Fruit fly (Drosophila melanogaster) whole organism, adult: Measurements from ENCODE around the gene Gs1.
A peak's percentile ranks its signal among the peaks of the same experiment; 100 is the strongest.

Experiments
- CG11617 ChIP-seq: fragments of 200-800 bp; sonication (Bioruptor generic); optimal IDR thresholded peaks from 2 replicates; lab custom pipeline; 2017; ENCODE audit warnings: mild to moderate bottlenecking, missing biosample characterization, missing genetic modification reagents, missing genetic modification characterization
- CG12768 ChIP-seq: fragments of 200-800 bp; sonication (Bioruptor generic); optimal IDR thresholded peaks from 2 replicates; lab custom pipeline; 2017; ENCODE audit warnings: missing biosample characterization, missing genetic modification characterization, mild to moderate bottlenecking, moderate library complexity, missing genetic modification reagents
- CG14711 ChIP-seq: fragments of 200-800 bp; sonication (Bioruptor generic); optimal IDR thresholded peaks from 2 replicates; lab custom pipeline; 2018; ENCODE audit warnings: missing biosample characterization, mild to moderate bottlenecking, missing genetic modification characterization, moderate library complexity
- CG1620 ChIP-seq: fragments of 200-800 bp; sonication (Bioruptor generic); optimal IDR thresholded peaks from 2 replicates; lab custom pipeline; 2016; ENCODE audit warnings: missing biosample characterization, missing genetic modification characterization
- CG33017 ChIP-seq: fragments of 200-800 bp; sonication (Bioruptor generic); optimal IDR thresholded peaks from 2 replicates; lab custom pipeline; 2018; ENCODE audit warnings: missing biosample characterization, mild to moderate bottlenecking, missing genetic modification characterization, moderate library complexity
- CG5204 ChIP-seq: fragments of 200-800 bp; sonication (Bioruptor generic); optimal IDR thresholded peaks from 2 replicates; lab custom pipeline; 2016; ENCODE audit warnings: missing biosample characterization, missing genetic modification characterization
- CG7045 ChIP-seq: fragments of 200-800 bp; sonication (Bioruptor generic); optimal IDR thresholded peaks from 2 replicates; lab custom pipeline; 2017; ENCODE audit warnings: missing biosample characterization, mild to moderate bottlenecking, missing genetic modification characterization
- CG7101 ChIP-seq: fragments of 200-800 bp; sonication (Bioruptor generic); optimal IDR thresholded peaks from 2 replicates; lab custom pipeline; 2018; ENCODE audit warnings: missing biosample characterization, mild to moderate bottlenecking, missing genetic modification characterization, moderate library complexity
- Clk ChIP-seq: fragments of 200-800 bp; sonication (Bioruptor generic); optimal IDR thresholded peaks from 2 replicates; lab custom pipeline; 2017; ENCODE audit warnings: missing biosample characterization, missing genetic modification characterization
- Crg-1 ChIP-seq: fragments of 200-800 bp; sonication (Bioruptor generic); optimal IDR thresholded peaks from 2 replicates; lab custom pipeline; 2016; ENCODE audit warnings: missing biosample characterization, missing genetic modification characterization
- Hr96 ChIP-seq: fragments of 200-800 bp; sonication (Bioruptor generic); optimal IDR thresholded peaks from 2 replicates; lab custom pipeline; 2016; ENCODE audit warnings: missing biosample characterization, missing genetic modification characterization
- Mnt ChIP-seq: fragments of 200-800 bp; sonication (Bioruptor generic); optimal IDR thresholded peaks from 2 replicates; lab custom pipeline; 2016; ENCODE audit warnings: missing biosample characterization, mild to moderate bottlenecking, missing genetic modification characterization
- bab1 ChIP-seq: fragments of 200-800 bp; sonication (Bioruptor generic); optimal IDR thresholded peaks from 3 replicates; lab custom pipeline; 2019; ENCODE audit warnings: missing biosample characterization, mild to moderate bottlenecking, missing genetic modification characterization, moderate library complexity
- cic ChIP-seq: fragments of 200-800 bp; sonication (Bioruptor generic); optimal IDR thresholded peaks from 2 replicates; lab custom pipeline; 2017; ENCODE audit warnings: missing biosample characterization, mild to moderate bottlenecking, missing genetic modification characterization, moderate library complexity
- cnc ChIP-seq, 2 experiments: fragments of >200 bp; optimal IDR thresholded peaks; 2 replicates each; lab custom pipeline; 2017
- kay ChIP-seq: fragments of 200-800 bp; sonication (Bioruptor generic); peaks from one replicate; lab custom pipeline; 2016; ENCODE audit warnings: missing biosample characterization, missing genetic modification characterization, borderline replicate concordance
- ovo ChIP-seq: fragments of 200-800 bp; sonication (Bioruptor generic); optimal IDR thresholded peaks from 2 replicates; lab custom pipeline; 2016; ENCODE audit warnings: missing biosample characterization, missing genetic modification characterization
- pad ChIP-seq: fragments of 200-800 bp; sonication (Bioruptor generic); optimal IDR thresholded peaks from 3 replicates; lab custom pipeline; 2017; ENCODE audit warnings: missing biosample characterization, missing genetic modification characterization, mild to moderate bottlenecking, moderate library complexity, missing genetic modification reagents
- tj ChIP-seq: fragments of 200-800 bp; sonication (Bioruptor generic); optimal IDR thresholded peaks from 3 replicates; lab custom pipeline; 2017; ENCODE audit warnings: missing biosample characterization, mild to moderate bottlenecking, missing genetic modification characterization, moderate library complexity
- toe ChIP-seq: fragments of 200-800 bp; sonication (Bioruptor generic); optimal IDR thresholded peaks from 2 replicates; lab custom pipeline; 2016; ENCODE audit warnings: missing biosample characterization, missing genetic modification characterization

Gene Gs1

dm6 chr2L:110046-110445 lies 21.8 kb upstream of the Gs1 start:
- TF ChIP-seq CG7045 (GFP tag; lab: Kevin White, UChicago), result no peak
- no peak for TF ChIP-seq Clk (GFP tag; lab: Kevin White, UChicago)
- peak; percentile 99 for TF ChIP-seq tj (GFP tag; lab: Kevin White, UChicago)

dm6 chr2L:114429-114828 lies 17.4 kb upstream of the Gs1 start, which contains the start of gene ND-15:
Gene ND-15, plus strand, starts transcription at chr2L:114726.
- peak; percentile 88 for TF ChIP-seq ovo (GFP tag; lab: Kevin White, UChicago)
- peak; percentile 72 for TF ChIP-seq bab1 (GFP tag; lab: Kevin White, UChicago)
- TF ChIP-seq kay (GFP tag; lab: Kevin White, UChicago), result peak; percentile 11
- no peak for TF ChIP-seq Crg-1 (GFP tag; lab: Kevin White, UChicago)
- TF ChIP-seq pad (GFP tag; lab: Kevin White, UChicago), result no peak
- TF ChIP-seq tj (GFP tag; lab: Kevin White, UChicago), result peak; percentile 21
- no peak for TF ChIP-seq CG11617 (GFP tag; lab: Kevin White, UChicago)

dm6 chr2L:116388-116787 lies 15.5 kb upstream of the Gs1 start, which contains the start of gene CG13694:
Gene CG13694, minus strand, starts transcription at chr2L:116488.
- TF ChIP-seq CG14711 (tag; lab: Kevin White, UChicago) (no peak), CG7045 (GFP tag; lab: Kevin White, UChicago) (no peak), Mnt (GFP tag; lab: Kevin White, UChicago) (no peak), bab1 (GFP tag; lab: Kevin White, UChicago) (no peak), tj (GFP tag; lab: Kevin White, UChicago) (no peak), Clk (GFP tag; lab: Kevin White, UChicago) (no peak), toe (GFP tag; lab: Kevin White, UChicago) (no peak), CG33017 (tag; lab: Kevin White, UChicago) (no peak), CG11617 (GFP tag; lab: Kevin White, UChicago) (no peak), cnc (optimal IDR thresholded peaks at IDR 0.05; lab: Kevin White, UChicago) (no peak), ovo (GFP tag; lab: Kevin White, UChicago) (no peak), CG12768 (GFP tag; lab: Kevin White, UChicago) (no peak)

dm6 chr2L:117750-118149 lies 14.1 kb upstream of the Gs1 start:
- TF ChIP-seq cic (GFP tag; lab: Kevin White, UChicago) (no peak), toe (GFP tag; lab: Kevin White, UChicago) (no peak), ovo (GFP tag; lab: Kevin White, UChicago) (peak; percentile 1), Crg-1 (GFP tag; lab: Kevin White, UChicago) (no peak), CG11617 (GFP tag; lab: Kevin White, UChicago) (no peak), kay (GFP tag; lab: Kevin White, UChicago) (peak; percentile 2), cnc (optimal IDR thresholded peaks at IDR 0.05; lab: Kevin White, UChicago) (no peak), bab1 (GFP tag; lab: Kevin White, UChicago) (no peak), CG7101 (tag; lab: Kevin White, UChicago) (no peak), Clk (GFP tag; lab: Kevin White, UChicago) (no peak), Hr96 (GFP tag; lab: Kevin White, UChicago) (no peak), CG33017 (tag; lab: Kevin White, UChicago) (no peak), tj (GFP tag; lab: Kevin White, UChicago) (no peak), CG12768 (GFP tag; lab: Kevin White, UChicago) (no peak), CG14711 (tag; lab: Kevin White, UChicago) (no peak), CG5204 (no peak), CG7045 (GFP tag; lab: Kevin White, UChicago) (no peak)

- TF ChIP-seq CG7045 (GFP tag; lab: Kevin White, UChicago) (no peak), CG14711 (tag; lab: Kevin White, UChicago) (no peak), CG12768 (GFP tag; lab: Kevin White, UChicago) (peak; percentile 54), Mnt (GFP tag; lab: Kevin White, UChicago) (no peak), CG11617 (GFP tag; lab: Kevin White, UChicago) (no peak), CG5204 (no peak), pad (GFP tag; lab: Kevin White, UChicago) (no peak), toe (GFP tag; lab: Kevin White, UChicago) (no peak), Hr96 (GFP tag; lab: Kevin White, UChicago) (no peak), Crg-1 (GFP tag; lab: Kevin White, UChicago) (no peak), CG33017 (tag; lab: Kevin White, UChicago) (no peak), kay (GFP tag; lab: Kevin White, UChicago) (peak; percentile 77), bab1 (GFP tag; lab: Kevin White, UChicago) (no peak), tj (GFP tag; lab: Kevin White, UChicago) (no peak), cic (GFP tag; lab: Kevin White, UChicago) (peak; percentile 74), CG1620 (no peak)
Observed at dm6 chr2L:120492-121455, 11.1 kb upstream of the Gs1 start.

dm6 chr2L:121456-121831 lies 10.4 kb upstream of the Gs1 start, which contains the start of gene CG4822:
Gene CG4822, minus strand, starts transcription at chr2L:121754.
- TF ChIP-seq CG12768 (GFP tag; lab: Kevin White, UChicago), result no peak
- TF ChIP-seq CG1620, result no peak
- no peak for TF ChIP-seq Mnt (GFP tag; lab: Kevin White, UChicago)
- no peak for TF ChIP-seq tj (GFP tag; lab: Kevin White, UChicago)
